Fruit fly (Drosophila melanogaster) whole organism, embryonic: ENCODE data around the gene Sfp26Ad.
A peak's percentile ranks its signal among the peaks of the same experiment; 100 is the strongest.

Experiments used
- Ada2b ChIP-seq: fragments of 200-800 bp; sonication (Bioruptor generic); IDR thresholded peaks from 2 replicates; pipeline ENCODE4 v1.3.6; 2022; ENCODE audit warnings: missing biosample characterization, missing genetic modification characterization
- Atf-2 ChIP-seq: fragments of 200-800 bp; sonication (Bioruptor generic); optimal IDR thresholded peaks from 2 replicates; lab custom pipeline; 2016; ENCODE audit warnings: missing biosample characterization, missing genetic modification characterization
- Bdp1 ChIP-seq: fragments of 200-800 bp; sonication (Bioruptor generic); optimal IDR thresholded peaks from 3 replicates; lab custom pipeline; 2016; ENCODE audit warnings: missing biosample characterization, missing genetic modification characterization
- CG11093 ChIP-seq: fragments of 200-800 bp; sonication (Bioruptor generic); IDR thresholded peaks from 3 replicates; pipeline ENCODE4 v1.3.6; 2022; ENCODE audit warnings: missing biosample characterization, missing genetic modification characterization
- CG11398 ChIP-seq: fragments of 200-800 bp; sonication (Bioruptor generic); optimal IDR thresholded peaks from 2 replicates; lab custom pipeline; 2016; ENCODE audit warnings: missing biosample characterization, missing genetic modification characterization
- CG11723 ChIP-seq: fragments of 200-800 bp; sonication (Bioruptor generic); optimal IDR thresholded peaks from 2 replicates; lab custom pipeline; 2017; ENCODE audit warnings: missing biosample characterization, mild to moderate bottlenecking, missing genetic modification characterization
- CG12071 ChIP-seq: fragments of 200-800 bp; sonication (Bioruptor generic); optimal IDR thresholded peaks from 3 replicates; lab custom pipeline; 2018; ENCODE audit warnings: missing biosample characterization, mild to moderate bottlenecking, missing genetic modification characterization
- CG12219 ChIP-seq: fragments of 200-800 bp; sonication (Bioruptor generic); optimal IDR thresholded peaks from 3 replicates; lab custom pipeline; 2018; ENCODE audit warnings: missing biosample characterization, mild to moderate bottlenecking, missing genetic modification characterization
- CG12769 ChIP-seq: fragments of 200-800 bp; sonication (Bioruptor generic); optimal IDR thresholded peaks from 2 replicates; lab custom pipeline; 2019; ENCODE audit warnings: missing biosample characterization, mild to moderate bottlenecking, missing genetic modification characterization, moderate library complexity
- CG14050 ChIP-seq: fragments of 200-800 bp; sonication (Bioruptor generic); IDR thresholded peaks from 3 replicates; pipeline ENCODE4 v1.3.6; 2022; ENCODE audit warnings: missing biosample characterization, missing genetic modification characterization
- CG15269 ChIP-seq: fragments of 200-800 bp; sonication (Bioruptor generic); optimal IDR thresholded peaks from 2 replicates; lab custom pipeline; 2018; ENCODE audit warnings: missing biosample characterization, mild to moderate bottlenecking, missing genetic modification characterization, moderate library complexity
- CG15601 ChIP-seq: fragments of 200-800 bp; sonication (Bioruptor generic); optimal IDR thresholded peaks from 3 replicates; lab custom pipeline; 2019; ENCODE audit warnings: missing biosample characterization, mild to moderate bottlenecking, missing genetic modification characterization, moderate library complexity
- CG17829 ChIP-seq: fragments of 200-800 bp; optimal IDR thresholded peaks from 2 replicates; lab custom pipeline; 2019; ENCODE audit warnings: missing biosample characterization, mild to moderate bottlenecking, missing genetic modification characterization, moderate library complexity
- CG18619 ChIP-seq: fragments of 200-800 bp; sonication (Bioruptor generic); optimal IDR thresholded peaks from 3 replicates; lab custom pipeline; 2017; ENCODE audit warnings: missing biosample characterization, mild to moderate bottlenecking, missing genetic modification characterization
- CG32767 ChIP-seq: fragments of 200-800 bp; sonication (Bioruptor generic); IDR thresholded peaks from 2 replicates; pipeline ENCODE4 v1.3.6; 2022; ENCODE audit warnings: missing biosample characterization, missing genetic modification characterization
- CG34422 ChIP-seq: fragments of 200-800 bp; sonication (Bioruptor generic); IDR thresholded peaks from 3 replicates; pipeline ENCODE4 v1.3.6; 2022; ENCODE audit warnings: missing biosample characterization, missing genetic modification characterization
- CG4360 ChIP-seq: fragments of 200-800 bp; sonication (Bioruptor generic); IDR thresholded peaks from 2 replicates; pipeline ENCODE4 v1.3.6; 2022; ENCODE audit warnings: missing biosample characterization, missing genetic modification characterization
- CG4404 ChIP-seq: fragments of 200-800 bp; sonication (Bioruptor generic); IDR thresholded peaks from 2 replicates; pipeline ENCODE4 v1.3.6; 2022; ENCODE audit warnings: missing biosample characterization, missing genetic modification characterization
- CG6765 ChIP-seq: fragments of 200-800 bp; sonication (Bioruptor generic); optimal IDR thresholded peaks from 3 replicates; lab custom pipeline; 2017; ENCODE audit warnings: missing biosample characterization, mild to moderate bottlenecking, missing genetic modification characterization
- CG8765 ChIP-seq: fragments of 200-800 bp; sonication (Bioruptor generic); IDR thresholded peaks from 2 replicates; pipeline ENCODE4 v1.3.6; 2022; ENCODE audit warnings: missing biosample characterization, missing genetic modification characterization
- CG8944 ChIP-seq: fragments of 200-800 bp; sonication (Bioruptor generic); optimal IDR thresholded peaks from 3 replicates; lab custom pipeline; 2016; ENCODE audit warnings: missing biosample characterization, missing genetic modification characterization
- CHES-1-like ChIP-seq: fragments of 200-800 bp; sonication (Bioruptor generic); optimal IDR thresholded peaks from 2 replicates; lab custom pipeline; 2016; ENCODE audit warnings: missing biosample characterization, missing genetic modification characterization
- H2.0 ChIP-seq: fragments of 200-800 bp; sonication (Bioruptor generic); IDR thresholded peaks from 2 replicates; pipeline ENCODE4 v1.3.6; 2022; ENCODE audit warnings: missing biosample characterization, missing genetic modification characterization
- HLH3B ChIP-seq: fragments of 200-800 bp; sonication (Bioruptor generic); IDR thresholded peaks from 2 replicates; pipeline ENCODE4 v1.3.6; 2022; ENCODE audit warnings: missing biosample characterization, missing genetic modification characterization
- Hand ChIP-seq: fragments of 200-800 bp; sonication (Bioruptor generic); optimal IDR thresholded peaks from 2 replicates; lab custom pipeline; 2017; ENCODE audit warnings: mild to moderate bottlenecking, missing biosample characterization, missing genetic modification reagents, missing genetic modification characterization
- Hr78 ChIP-seq, 2 experiments: fragments of 200-800 bp in 1 of 2; fragments of >200 bp in 1 of 2; sonication (Bioruptor generic) in 1 of 2; optimal IDR thresholded peaks; 2 replicates each; lab custom pipeline; 2017 to 2019; ENCODE audit warnings: missing biosample characterization in 2 of 2, missing genetic modification characterization in 2 of 2, mild to moderate bottlenecking in 1 of 2, moderate library complexity in 1 of 2
- MESR4 ChIP-seq: fragments of 200-800 bp; sonication (Bioruptor generic); optimal IDR thresholded peaks from 2 replicates; lab custom pipeline; 2018; ENCODE audit warnings: missing biosample characterization, mild to moderate bottlenecking, missing genetic modification characterization, moderate library complexity
- Opbp ChIP-seq: fragments of 200-800 bp; sonication (Bioruptor generic); IDR thresholded peaks from 3 replicates; pipeline ENCODE4 v1.3.6; 2022; ENCODE audit warnings: missing biosample characterization, missing genetic modification characterization; ENCODE audit not compliant: partially characterized antibody
- Poxn ChIP-seq: fragments of 200-800 bp; sonication (Bioruptor generic); IDR thresholded peaks from 2 replicates; pipeline ENCODE4 v1.3.6; 2022; ENCODE audit warnings: missing biosample characterization, missing genetic modification characterization
- Ptx1 ChIP-seq: fragments of 200-800 bp; sonication (Bioruptor generic); IDR thresholded peaks from 2 replicates; pipeline ENCODE4 v1.3.6; 2022; ENCODE audit warnings: missing biosample characterization, missing genetic modification characterization
- Taf1 ChIP-seq: fragments of 200-800 bp; sonication (Bioruptor generic); IDR thresholded peaks from 2 replicates; pipeline ENCODE4 v1.3.6; 2022; ENCODE audit warnings: missing biosample characterization, missing genetic modification characterization
- Trl ChIP-seq, 3 experiments: fragments of >200 bp in 2 of 3; fragments of 200-800 bp in 1 of 3; sonication (Bioruptor generic) in 1 of 3; optimal IDR thresholded peaks; 2 replicates in 1 of 3; 3 replicates in 2 of 3; lab custom pipeline; 2016 to 2017; ENCODE audit warnings: missing biosample characterization in 1 of 3, missing genetic modification characterization in 1 of 3
- ac ChIP-seq: fragments of 200-800 bp; sonication (Bioruptor generic); optimal IDR thresholded peaks from 3 replicates; lab custom pipeline; 2017; ENCODE audit warnings: missing biosample characterization, mild to moderate bottlenecking, missing genetic modification characterization
- amos ChIP-seq: fragments of 200-800 bp; sonication (Bioruptor generic); IDR thresholded peaks from 2 replicates; pipeline ENCODE4 v1.3.6; 2022; ENCODE audit warnings: missing biosample characterization, missing genetic modification characterization; ENCODE audit not compliant: partially characterized antibody
- bcd ChIP-seq: fragments of 200-800 bp; sonication (Bioruptor generic); optimal IDR thresholded peaks from 2 replicates; lab custom pipeline; 2017; ENCODE audit warnings: missing biosample characterization, mild to moderate bottlenecking, missing genetic modification characterization
- corto ChIP-seq: fragments of 200-800 bp; sonication (Bioruptor generic); optimal IDR thresholded peaks from 2 replicates; lab custom pipeline; 2016; ENCODE audit warnings: missing biosample characterization, mild to moderate bottlenecking, missing genetic modification characterization, moderate library complexity
- crc ChIP-seq: fragments of 200-800 bp; sonication (Bioruptor generic); optimal IDR thresholded peaks from 2 replicates; lab custom pipeline; 2016; ENCODE audit warnings: missing biosample characterization, missing genetic modification characterization
- esg ChIP-seq: fragments of 200-800 bp; sonication (Bioruptor generic); conservative IDR thresholded peaks from 2 replicates; pipeline ENCODE4 v1.3.6; 2022; ENCODE audit warnings: missing biosample characterization, missing genetic modification characterization
- fd96Cb ChIP-seq: fragments of 200-800 bp; sonication (Bioruptor generic); optimal IDR thresholded peaks from 2 replicates; lab custom pipeline; 2018; ENCODE audit warnings: missing biosample characterization, mild to moderate bottlenecking, missing genetic modification characterization, moderate library complexity
- gem ChIP-seq: fragments of 200-800 bp; sonication (Bioruptor generic); optimal IDR thresholded peaks from 2 replicates; lab custom pipeline; 2019; ENCODE audit warnings: missing biosample characterization, mild to moderate bottlenecking, missing genetic modification characterization, moderate library complexity
- grn ChIP-seq: fragments of 200-800 bp; sonication (Bioruptor generic); optimal IDR thresholded peaks from 3 replicates; lab custom pipeline; 2017; ENCODE audit warnings: missing biosample characterization, missing genetic modification characterization
- ind ChIP-seq: fragments of 200-800 bp; sonication (Bioruptor generic); optimal IDR thresholded peaks from 3 replicates; lab custom pipeline; 2016; ENCODE audit warnings: missing biosample characterization, missing genetic modification characterization
- jigr1 ChIP-seq: fragments of 200-800 bp; sonication (Bioruptor generic); IDR thresholded peaks from 3 replicates; pipeline ENCODE4 v1.3.6; 2022; ENCODE audit warnings: missing biosample characterization, missing genetic modification characterization
- ken ChIP-seq: fragments of 200-800 bp; sonication (Bioruptor generic); IDR thresholded peaks from 3 replicates; pipeline ENCODE4 v1.3.6; 2022; ENCODE audit warnings: missing biosample characterization, missing genetic modification characterization
- nerfin-2 ChIP-seq: fragments of 200-800 bp; sonication (Bioruptor generic); IDR thresholded peaks from 2 replicates; pipeline ENCODE4 v1.3.6; 2022; ENCODE audit warnings: missing biosample characterization, missing genetic modification characterization; ENCODE audit not compliant: partially characterized antibody
- run ChIP-seq: fragments of 200-800 bp; sonication (Bioruptor generic); optimal IDR thresholded peaks from 3 replicates; lab custom pipeline; 2018; ENCODE audit warnings: missing biosample characterization, mild to moderate bottlenecking, missing genetic modification characterization
- sim ChIP-seq: fragments of 200-800 bp; sonication (Bioruptor generic); IDR thresholded peaks from 2 replicates; pipeline ENCODE4 v1.3.6; 2022; ENCODE audit warnings: missing biosample characterization, missing genetic modification characterization
- stc ChIP-seq: fragments of 200-800 bp; sonication (Bioruptor generic); IDR thresholded peaks from 2 replicates; pipeline ENCODE4 v1.3.6; 2022; ENCODE audit warnings: missing biosample characterization, missing genetic modification characterization
- stwl ChIP-seq: fragments of 200-800 bp; sonication (Bioruptor generic); optimal IDR thresholded peaks from 3 replicates; lab custom pipeline; 2018; ENCODE audit warnings: missing biosample characterization, mild to moderate bottlenecking, missing genetic modification characterization, moderate library complexity
- tna ChIP-seq: fragments of 200-800 bp; sonication (Bioruptor generic); IDR thresholded peaks from 2 replicates; pipeline ENCODE4 v1.3.6; 2022; ENCODE audit warnings: missing biosample characterization, missing genetic modification characterization; ENCODE audit not compliant: partially characterized antibody
- tup ChIP-seq: fragments of 200-800 bp; sonication (Bioruptor generic); optimal IDR thresholded peaks from 2 replicates; lab custom pipeline; 2016; ENCODE audit warnings: missing biosample characterization, mild to moderate bottlenecking, missing genetic modification characterization, moderate library complexity

The Sfp26Ad gene

dm6 chr2L:5986094-5986493, 43.0 kb upstream of the Sfp26Ad start, which contains the start of gene ifc (continued):
- no peak for TF ChIP-seq CG4360 (GFP tag; lab: Robert Waterston, UW)
- no peak for TF ChIP-seq Trl (optimal IDR thresholded peaks at IDR 0.05; lab: Kevin White, UChicago)
- TF ChIP-seq Trl (GFP tag; optimal IDR thresholded peaks at IDR 0.05; lab: Kevin White, UChicago) = peak; percentile 75
- peak; percentile 39 for TF ChIP-seq Bdp1 (GFP tag; lab: Kevin White, UChicago)
- no peak for TF ChIP-seq Ptx1 (GFP tag; lab: Robert Waterston, UW)
- TF ChIP-seq CG12769 (tag; lab: Kevin White, UChicago) = peak; percentile 80
- TF ChIP-seq CG32767 (GFP tag; lab: Robert Waterston, UW) = no peak
- TF ChIP-seq CG15601 (tag; lab: Kevin White, UChicago) = peak; percentile 72
- TF ChIP-seq MESR4 (GFP tag; lab: Kevin White, UChicago) = peak; percentile 85
- TF ChIP-seq bcd (GFP tag; lab: Kevin White, UChicago) = peak; percentile 87
- no peak for TF ChIP-seq CG12071
- TF ChIP-seq ken (GFP tag; lab: Robert Waterston, UW) = no peak
- peak; percentile 5 for TF ChIP-seq CG12219
- no peak for TF ChIP-seq Ada2b (GFP tag; lab: Robert Waterston, UW)
- peak in 1 of 2 experiments; percentile 59 for TF ChIP-seq Hr78 (GFP tag; optimal IDR thresholded peaks at IDR 0.05; lab: Kevin White, UChicago)
- TF ChIP-seq CG8944 (GFP tag; lab: Kevin White, UChicago) = peak; percentile 40
- no peak for TF ChIP-seq amos (GFP tag; lab: Robert Waterston, UW)
- no peak for TF ChIP-seq sim (GFP tag; lab: Robert Waterston, UW)
- TF ChIP-seq Atf-2 (GFP tag; lab: Kevin White, UChicago) = peak; percentile 45
- no peak for TF ChIP-seq CG6765 (GFP tag; lab: Kevin White, UChicago)
- no peak for TF ChIP-seq CG11093 (GFP tag; lab: Robert Waterston, UW)
- TF ChIP-seq CG17829 (tag; lab: Kevin White, UChicago) = peak; percentile 82
- TF ChIP-seq jigr1 (GFP tag; lab: Robert Waterston, UW) = no peak
- peak; percentile 37 for TF ChIP-seq CG18619
- no peak for TF ChIP-seq tna (GFP tag; lab: Robert Waterston, UW)
- peak; percentile 47 for TF ChIP-seq grn (GFP tag; lab: Kevin White, UChicago)
- no peak for TF ChIP-seq Poxn
- TF ChIP-seq Taf1 (GFP tag; lab: Robert Waterston, UW) = no peak
- TF ChIP-seq CG11398 (GFP tag; lab: Kevin White, UChicago) = no peak
- no peak for TF ChIP-seq tup (GFP tag; lab: Kevin White, UChicago)
- peak; percentile 7 for TF ChIP-seq CG11723
- TF ChIP-seq CG15269 = peak; percentile 61
- TF ChIP-seq H2.0 (GFP tag; lab: Robert Waterston, UW) = no peak
- TF ChIP-seq corto = no peak
- TF ChIP-seq esg (GFP tag; lab: Robert Waterston, UW) = no peak
- TF ChIP-seq crc (GFP tag; lab: Kevin White, UChicago) = peak; percentile 1
- no peak for TF ChIP-seq ac (GFP tag; lab: Kevin White, UChicago)
- no peak for TF ChIP-seq CG14050 (GFP tag; lab: Robert Waterston, UW)
- TF ChIP-seq Opbp (GFP tag; lab: Robert Waterston, UW) = no peak
- no peak for TF ChIP-seq gem
- no peak for TF ChIP-seq CG4404 (GFP tag; lab: Robert Waterston, UW)
- no peak for TF ChIP-seq HLH3B (GFP tag; lab: Robert Waterston, UW)
- TF ChIP-seq fd96Cb = peak; percentile 27
- no peak for TF ChIP-seq stc (GFP tag; lab: Robert Waterston, UW)
- TF ChIP-seq Hand (GFP tag; lab: Kevin White, UChicago) = no peak
- TF ChIP-seq CG34422 (GFP tag; lab: Robert Waterston, UW) = no peak
- no peak for TF ChIP-seq CG8765
- TF ChIP-seq CHES-1-like (GFP tag; lab: Kevin White, UChicago) = peak; percentile 76
- TF ChIP-seq stwl (tag; lab: Kevin White, UChicago) = peak; percentile 92
- TF ChIP-seq nerfin-2 (GFP tag; lab: Robert Waterston, UW) = no peak
- TF ChIP-seq run (tag; lab: Kevin White, UChicago) = peak; percentile 22
- peak; percentile 55 for TF ChIP-seq ind (GFP tag; lab: Kevin White, UChicago)
